Worm (Caenorhabditis elegans) whole organism, L1 larva: ENCODE results near the gene gur-3.

Experiments used
- C34B4.2 ChIP-seq: sonication (generic microtip); optimal IDR thresholded peaks from 2 replicates; lab custom pipeline; 2017; ENCODE audit warnings: mild to moderate bottlenecking, missing genetic modification characterization, missing compliant biosample characterization
- Y116A8C.19 ChIP-seq: sonication (generic microtip); optimal IDR thresholded peaks from 2 replicates; lab custom pipeline; 2016; ENCODE audit warnings: missing compliant biosample characterization, missing genetic modification characterization, borderline replicate concordance
- alr-1 ChIP-seq: fragments of 200-800 bp; sonication (Bioruptor generic); optimal IDR thresholded peaks from 2 replicates; lab custom pipeline; 2018; ENCODE audit warnings: borderline replicate concordance, mild to moderate bottlenecking, missing genetic modification characterization, missing compliant biosample characterization
- aly-2 ChIP-seq: fragments of 150-350 bp; optimal IDR thresholded peaks from 2 replicates; lab custom pipeline; 2014; ENCODE audit warnings: missing biosample characterization, missing genetic modification characterization
- ama-1 ChIP-seq: fragments of 150-350 bp; optimal IDR thresholded peaks from 2 replicates; lab custom pipeline; 2014
- ceh-63 ChIP-seq: fragments of 200-800 bp; sonication (Bioruptor generic); optimal IDR thresholded peaks from 2 replicates; lab custom pipeline; 2018; ENCODE audit warnings: mild to moderate bottlenecking, missing genetic modification characterization, missing compliant biosample characterization
- ceh-88 ChIP-seq: fragments of 200-800 bp; sonication (Bioruptor generic); IDR thresholded peaks from 2 replicates; pipeline ENCODE4 v1.3.6; 2022; ENCODE audit warnings: missing genetic modification characterization, missing compliant biosample characterization
- ceh-90 ChIP-seq: sonication (generic microtip); optimal IDR thresholded peaks from 2 replicates; lab custom pipeline; 2016; ENCODE audit warnings: missing genetic modification characterization, missing compliant biosample characterization
- ces-1 ChIP-seq: fragments of 150-350 bp; optimal IDR thresholded peaks from 2 replicates; lab custom pipeline; 2014; ENCODE audit warnings: missing biosample characterization, missing genetic modification reagents, missing genetic modification characterization
- efl-1 ChIP-seq, 4 experiments: fragments of 150-350 bp; optimal IDR thresholded peaks in 3 of 4; peaks in 1 of 4; 1 replicate in 1 of 4; 2 replicates in 3 of 4; lab custom pipeline; 2014; ENCODE audit warnings: missing biosample characterization in 2 of 4, missing genetic modification characterization in 2 of 4, missing genetic modification reagents in 2 of 4
- egl-27 ChIP-seq, 2 experiments: fragments of 150-350 bp in 1 of 2; sonication (generic microtip); optimal IDR thresholded peaks; 3 replicates each; lab custom pipeline; 2017 to 2018; ENCODE audit warnings: missing biosample characterization in 2 of 2, missing genetic modification characterization in 2 of 2, missing genetic modification reagents in 2 of 2
- elt-3 ChIP-seq, 6 experiments: fragments of 150-350 bp in 1 of 6; sonication (generic microtip); optimal IDR thresholded peaks; 2 replicates each; lab custom pipeline; 2017 to 2018; ENCODE audit warnings: missing biosample characterization in 6 of 6, missing genetic modification characterization in 6 of 6, inconsistent platforms in 1 of 6
- ets-5 ChIP-seq: fragments of 200-800 bp; sonication (Bioruptor generic); IDR thresholded peaks from 2 replicates; pipeline ENCODE4 v1.3.6; 2022; ENCODE audit warnings: missing genetic modification characterization, missing compliant biosample characterization
- fkh-10 ChIP-seq: sonication (generic microtip); optimal IDR thresholded peaks from 2 replicates; lab custom pipeline; 2017; ENCODE audit warnings: missing biosample characterization, missing genetic modification reagents, missing genetic modification characterization
- fos-1 ChIP-seq: fragments of 150-350 bp; optimal IDR thresholded peaks from 2 replicates; lab custom pipeline; 2014; ENCODE audit warnings: missing biosample characterization, missing genetic modification characterization
- grh-1 ChIP-seq: fragments of 200-800 bp; sonication (Bioruptor generic); IDR thresholded peaks from 2 replicates; pipeline ENCODE4 v1.3.6; 2022; ENCODE audit warnings: missing genetic modification reagents, missing genetic modification characterization, missing compliant biosample characterization
- hlh-17 ChIP-seq: fragments of 200-800 bp; sonication (Bioruptor generic); optimal IDR thresholded peaks from 2 replicates; lab custom pipeline; 2018; ENCODE audit warnings: missing genetic modification characterization, mild to moderate bottlenecking, missing compliant biosample characterization, moderate library complexity, borderline replicate concordance
- hlh-4 ChIP-seq: sonication (generic microtip); optimal IDR thresholded peaks from 2 replicates; lab custom pipeline; 2016; ENCODE audit warnings: mild to moderate bottlenecking, missing genetic modification characterization, missing compliant biosample characterization
- irx-1 ChIP-seq: sonication (generic microtip); optimal IDR thresholded peaks from 2 replicates; lab custom pipeline; 2016; ENCODE audit warnings: missing genetic modification characterization, missing compliant biosample characterization
- jun-1 ChIP-seq: fragments of 150-350 bp; optimal IDR thresholded peaks from 2 replicates; lab custom pipeline; 2014; ENCODE audit warnings: missing biosample characterization, missing genetic modification reagents, missing genetic modification characterization
- lin-13 ChIP-seq: fragments of 150-350 bp; optimal IDR thresholded peaks from 2 replicates; lab custom pipeline; 2014; ENCODE audit warnings: missing biosample characterization, missing genetic modification reagents, missing genetic modification characterization
- lin-14 ChIP-seq: fragments of 200-800 bp; sonication (Bioruptor generic); optimal IDR thresholded peaks from 2 replicates; lab custom pipeline; 2018; ENCODE audit warnings: mild to moderate bottlenecking, missing genetic modification characterization, moderate library complexity, missing compliant biosample characterization
- lin-15B ChIP-seq: fragments of 150-350 bp; sonication (generic microtip); optimal IDR thresholded peaks from 3 replicates; lab custom pipeline; 2014; ENCODE audit warnings: missing biosample characterization, missing genetic modification characterization
- lir-3 ChIP-seq: sonication (generic microtip); optimal IDR thresholded peaks from 2 replicates; lab custom pipeline; 2016; ENCODE audit warnings: mild to moderate bottlenecking, missing genetic modification characterization, moderate library complexity, missing compliant biosample characterization; ENCODE audit not compliant: poor library complexity
- mab-9 ChIP-seq: fragments of 200-800 bp; sonication (Bioruptor generic); IDR thresholded peaks from 2 replicates; pipeline ENCODE4 v1.3.6; 2022; ENCODE audit warnings: missing genetic modification reagents, missing genetic modification characterization, missing compliant biosample characterization
- mef-2 ChIP-seq: fragments of 150-350 bp; optimal IDR thresholded peaks from 2 replicates; lab custom pipeline; 2014; ENCODE audit warnings: missing biosample characterization, missing genetic modification characterization
- nhr-12 ChIP-seq: sonication (generic microtip); optimal IDR thresholded peaks from 2 replicates; lab custom pipeline; 2017; ENCODE audit warnings: missing biosample characterization, missing genetic modification characterization
- nhr-19 ChIP-seq: fragments of 200-800 bp; sonication (Bioruptor generic); conservative IDR thresholded peaks from 2 replicates; pipeline ENCODE4 v1.3.6; 2022; ENCODE audit warnings: missing genetic modification characterization, missing compliant biosample characterization
- nhr-71 ChIP-seq: sonication (generic microtip); optimal IDR thresholded peaks from 2 replicates; lab custom pipeline; 2016; ENCODE audit warnings: mild to moderate bottlenecking, missing genetic modification characterization, moderate library complexity, missing compliant biosample characterization
- nhr-77 ChIP-seq: fragments of 150-350 bp; optimal IDR thresholded peaks from 2 replicates; lab custom pipeline; 2014; ENCODE audit warnings: missing biosample characterization, missing genetic modification characterization
- nhr-84 ChIP-seq: sonication (generic microtip); optimal IDR thresholded peaks from 2 replicates; lab custom pipeline; 2017; ENCODE audit warnings: missing biosample characterization, missing genetic modification characterization
- nhr-85 ChIP-seq: sonication (generic microtip); peaks from one replicate; lab custom pipeline; 2016; ENCODE audit warnings: missing genetic modification characterization, inconsistent platforms, missing compliant biosample characterization
- pag-3 ChIP-seq: sonication (generic microtip); optimal IDR thresholded peaks from 2 replicates; lab custom pipeline; 2017; ENCODE audit warnings: missing genetic modification characterization, mild to moderate bottlenecking, missing compliant biosample characterization, antibody characterized with exemption, borderline replicate concordance; ENCODE audit not compliant: insufficient read depth
- pax-3 ChIP-seq: fragments of 200-800 bp; sonication (Bioruptor generic); optimal IDR thresholded peaks from 2 replicates; lab custom pipeline; 2018; ENCODE audit warnings: mild to moderate bottlenecking, missing genetic modification characterization, moderate library complexity, missing compliant biosample characterization
- pqm-1 ChIP-seq: sonication (generic microtip); optimal IDR thresholded peaks from 3 replicates; lab custom pipeline; 2017; ENCODE audit warnings: missing biosample characterization, missing genetic modification characterization
- rnt-1 ChIP-seq: sonication (generic microtip); optimal IDR thresholded peaks from 2 replicates; lab custom pipeline; 2016; ENCODE audit warnings: mild to moderate bottlenecking, missing genetic modification characterization, moderate library complexity, missing compliant biosample characterization
- skn-1 ChIP-seq: fragments of 150-350 bp; optimal IDR thresholded peaks from 2 replicates; lab custom pipeline; 2014; ENCODE audit warnings: missing biosample characterization, missing genetic modification characterization
- snpc-4 ChIP-seq: fragments of 150-350 bp; optimal IDR thresholded peaks from 2 replicates; lab custom pipeline; 2014; ENCODE audit warnings: missing biosample characterization, missing genetic modification characterization
- sptf-1 ChIP-seq: fragments of 150-350 bp; optimal IDR thresholded peaks from 2 replicates; lab custom pipeline; 2014; ENCODE audit warnings: missing biosample characterization, missing genetic modification characterization
- unc-130 ChIP-seq: fragments of 150-350 bp; optimal IDR thresholded peaks from 2 replicates; lab custom pipeline; 2017; ENCODE audit warnings: missing biosample characterization, missing genetic modification characterization, inconsistent platforms
- unc-30 ChIP-seq: sonication (generic microtip); optimal IDR thresholded peaks from 2 replicates; lab custom pipeline; 2017; ENCODE audit warnings: missing biosample characterization, missing genetic modification characterization
- unc-62 ChIP-seq: fragments of 150-350 bp; optimal IDR thresholded peaks from 2 replicates; lab custom pipeline; 2014; ENCODE audit warnings: missing biosample characterization, missing genetic modification reagents, missing genetic modification characterization
- unc-98 ChIP-seq: fragments of 200-800 bp; sonication (Bioruptor generic); IDR thresholded peaks from 2 replicates; pipeline ENCODE4 v1.3.6; 2022; ENCODE audit warnings: missing genetic modification characterization, missing compliant biosample characterization
- vab-15 ChIP-seq: sonication (generic microtip); optimal IDR thresholded peaks from 2 replicates; lab custom pipeline; 2017; ENCODE audit warnings: missing genotype, mild to moderate bottlenecking, missing genetic modification characterization, missing compliant biosample characterization
- xbp-1 ChIP-seq: sonication (generic microtip); optimal IDR thresholded peaks from 2 replicates; lab custom pipeline; 2016; ENCODE audit warnings: missing genetic modification characterization, missing compliant biosample characterization
- ztf-11 ChIP-seq, 2 experiments: sonication (generic microtip); optimal IDR thresholded peaks; 2 replicates each; lab custom pipeline; 2016 to 2017; ENCODE audit warnings: missing genetic modification characterization in 2 of 2, missing biosample characterization in 1 of 2, missing compliant biosample characterization in 1 of 2

Gene gur-3

DNA sequence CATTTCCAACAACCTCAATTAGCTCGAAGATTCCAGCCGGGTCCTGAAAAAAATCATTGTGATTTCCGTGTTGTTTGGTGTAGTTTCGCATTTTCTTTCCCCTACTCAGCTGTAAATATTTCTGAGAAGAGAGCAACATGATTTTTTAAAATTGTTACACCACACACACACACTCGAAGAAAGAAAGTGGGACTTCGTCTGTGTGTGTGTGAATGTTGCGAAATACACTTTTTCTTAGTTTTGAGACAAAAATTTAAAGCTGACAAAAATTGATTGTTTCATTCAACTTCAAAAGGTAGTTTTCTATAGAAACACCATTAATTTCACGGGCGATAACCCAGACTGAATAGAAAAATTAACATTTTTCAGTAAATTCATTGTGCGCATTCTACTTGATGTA, 22.0 kb upstream of the gur-3 start:
- TF ChIP-seq efl-1 (optimal IDR thresholded peaks at IDR 0.05; lab: Kevin White, UChicago) (no peak), efl-1 (GFP tag; optimal IDR thresholded peaks at IDR 0.05 in 1 of 2; lab: Kevin White, UChicago) (peak in 1 of 2 experiments; percentile 38), nhr-85 (peak; percentile 49), lin-14 (GFP tag; lab: Kevin White, UChicago) (peak; percentile 5), mef-2 (no peak)

DNA sequence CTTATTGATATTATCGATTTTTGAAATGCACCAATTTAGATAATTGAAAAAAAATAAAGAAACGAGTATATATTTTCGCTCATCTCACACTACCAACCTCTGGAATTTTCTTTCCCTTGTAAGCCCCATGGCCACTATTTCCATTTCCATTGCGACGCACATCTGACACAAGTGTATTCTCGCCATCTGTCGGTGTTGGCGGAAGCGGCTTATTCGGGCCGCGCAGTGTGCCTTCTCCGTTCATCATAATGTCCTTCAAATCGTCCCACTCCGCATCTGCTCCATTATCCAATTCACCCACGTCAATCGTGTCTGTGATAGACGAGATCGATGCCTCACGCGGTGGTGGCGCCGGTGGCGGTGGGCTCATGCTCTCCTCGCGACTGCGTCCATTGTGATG, 18.6 kb upstream of the gur-3 start:
- TF ChIP-seq ama-1 (lab: Kevin White, UChicago) (no peak), ztf-11 (tag; optimal IDR thresholded peaks at IDR 0.05; lab: Kevin White, UChicago) (peak in 1 of 2 experiments; percentile 48), grh-1 (GFP tag; lab: Robert Waterston, UW) (no peak), efl-1 (optimal IDR thresholded peaks at IDR 0.05; lab: Kevin White, UChicago) (no peak), efl-1 (GFP tag; optimal IDR thresholded peaks at IDR 0.05 in 1 of 2; lab: Kevin White, UChicago) (peak in 1 of 2 experiments; percentile 41)

DNA sequence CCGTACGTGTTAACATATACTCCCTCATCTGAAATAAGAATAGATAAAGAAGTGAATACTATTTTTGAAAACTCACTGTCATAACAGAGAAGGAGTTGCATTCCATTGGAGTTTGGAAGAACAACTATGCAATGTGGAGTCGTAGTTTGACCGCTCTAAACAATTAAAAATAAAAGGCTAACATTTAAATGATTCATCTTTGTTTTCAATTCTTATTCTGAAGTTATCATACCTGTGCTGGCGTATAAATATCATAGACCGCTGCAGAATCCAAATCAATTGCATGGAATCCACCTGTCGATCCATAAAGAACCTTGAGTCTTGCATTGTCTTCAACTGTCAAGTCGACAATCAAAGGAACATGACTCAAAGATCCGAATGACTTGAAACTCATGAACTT, 16.6 kb upstream of the gur-3 start:
- TF ChIP-seq lin-15B (tag; lab: Kevin White, UChicago) (no peak), nhr-85 (peak; percentile 30)

DNA sequence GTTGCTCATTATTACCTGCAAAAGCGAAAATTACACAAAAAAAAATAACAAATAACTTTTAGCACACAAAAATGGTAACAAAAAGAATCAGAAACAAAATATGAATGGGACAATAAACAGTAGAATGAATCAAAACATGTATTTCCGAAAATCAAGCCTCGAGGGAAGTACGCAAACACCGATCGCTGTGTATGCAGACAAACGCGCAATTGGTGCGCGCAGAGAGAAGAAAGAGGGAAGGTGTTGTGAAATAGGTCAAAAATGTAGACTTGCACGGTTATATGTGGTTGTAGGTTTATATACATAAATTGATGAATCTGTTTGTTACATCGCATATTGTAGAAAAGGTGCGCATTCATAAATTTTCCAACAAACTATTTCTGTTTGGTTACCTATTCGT, 13.6 kb upstream of the gur-3 start, which contains the start of gene cdk-11.2:
cdk-11.2 (minus strand) TSS at position 23 of the 400 bp plus-strand sequence.
- peak; percentile 18 for TF ChIP-seq fos-1 (tag; lab: Kevin White, UChicago)
- no peak for TF ChIP-seq sptf-1 (tag; lab: Kevin White, UChicago)
- no peak for TF ChIP-seq ces-1 (GFP tag; lab: Kevin White, UChicago)
- TF ChIP-seq ceh-90 (tag; lab: Kevin White, UChicago): no peak
- TF ChIP-seq C34B4.2 (tag; lab: Kevin White, UChicago): no peak
- TF ChIP-seq nhr-12 (tag; lab: Kevin White, UChicago): no peak
- no peak for TF ChIP-seq unc-30 (tag; lab: Kevin White, UChicago)
- TF ChIP-seq unc-130: peak; percentile 52
- TF ChIP-seq irx-1: peak; percentile 29
- no peak for TF ChIP-seq snpc-4 (tag; lab: Kevin White, UChicago)
- TF ChIP-seq elt-3 (tag; optimal IDR thresholded peaks at IDR 0.05; lab: Kevin White, UChicago): peak in 2 of 6 experiments; percentile 39 to 41
- TF ChIP-seq pax-3: no peak
- peak; percentile 52 for TF ChIP-seq xbp-1 (tag; lab: Kevin White, UChicago)
- no peak for TF ChIP-seq mab-9 (GFP tag; lab: Robert Waterston, UW)
- TF ChIP-seq jun-1 (tag; lab: Kevin White, UChicago): peak; percentile 32
- no peak for TF ChIP-seq hlh-4 (tag; lab: Kevin White, UChicago)
- TF ChIP-seq hlh-17: no peak
- TF ChIP-seq ceh-88 (GFP tag; lab: Robert Waterston, UW): no peak
- TF ChIP-seq unc-98 (GFP tag; lab: Robert Waterston, UW): no peak
- TF ChIP-seq efl-1 (optimal IDR thresholded peaks at IDR 0.05; lab: Kevin White, UChicago): peak; percentile 55 to 61
- peak; percentile 34 to 91 for TF ChIP-seq efl-1 (GFP tag; optimal IDR thresholded peaks at IDR 0.05 in 1 of 2; lab: Kevin White, UChicago)
- peak; percentile 85 for TF ChIP-seq skn-1 (tag; lab: Kevin White, UChicago)
- no peak for TF ChIP-seq ets-5 (GFP tag; lab: Robert Waterston, UW)
- peak; percentile 15 for TF ChIP-seq lir-3 (tag; lab: Kevin White, UChicago)
- peak; percentile 70 for TF ChIP-seq nhr-71 (tag; lab: Kevin White, UChicago)
- peak; percentile 50 for TF ChIP-seq rnt-1 (tag; lab: Kevin White, UChicago)
- no peak for TF ChIP-seq Y116A8C.19
- no peak for TF ChIP-seq pag-3 (tag; lab: Kevin White, UChicago)
- no peak for TF ChIP-seq unc-62
- TF ChIP-seq grh-1 (GFP tag; lab: Robert Waterston, UW): no peak; the same call in 1 of the 2 replicates
- TF ChIP-seq alr-1 (tag; lab: Kevin White, UChicago): no peak
- no peak for TF ChIP-seq ceh-63 (GFP tag; lab: Kevin White, UChicago)
- TF ChIP-seq lin-13 (GFP tag; lab: Kevin White, UChicago): no peak
- TF ChIP-seq egl-27 (tag; optimal IDR thresholded peaks at IDR 0.05; lab: Kevin White, UChicago): no peak
- no peak for TF ChIP-seq aly-2 (tag; lab: Kevin White, UChicago)
- no peak for TF ChIP-seq fkh-10 (GFP tag; lab: Kevin White, UChicago)
- TF ChIP-seq nhr-19: peak; percentile 55
- peak; percentile 37 for TF ChIP-seq nhr-77 (tag; lab: Kevin White, UChicago)
- TF ChIP-seq pqm-1 (tag; lab: Kevin White, UChicago): no peak
- no peak for TF ChIP-seq vab-15 (tag; lab: Kevin White, UChicago)
- no peak for TF ChIP-seq nhr-84 (tag; lab: Kevin White, UChicago)
